Worm (Caenorhabditis elegans) whole organism, L4/young adult: ENCODE data around the gene enol-1.

Experiments
- W03F9.2 ChIP-seq: fragments of 150-350 bp; optimal IDR thresholded peaks from 2 replicates; lab custom pipeline; 2014; ENCODE audit warnings: missing biosample characterization, missing genetic modification characterization
- dao-5 ChIP-seq: sonication (generic microtip); optimal IDR thresholded peaks from 2 replicates; lab custom pipeline; 2016; ENCODE audit warnings: missing genotype, missing genetic modification characterization, moderate library complexity, missing compliant biosample characterization
- him-1 ChIP-seq: sonication (generic microtip); optimal IDR thresholded peaks from 2 replicates; lab custom pipeline; 2016; ENCODE audit warnings: missing genotype, missing genetic modification reagents, missing genetic modification characterization, missing compliant biosample characterization

enol-1 gene

DNA sequence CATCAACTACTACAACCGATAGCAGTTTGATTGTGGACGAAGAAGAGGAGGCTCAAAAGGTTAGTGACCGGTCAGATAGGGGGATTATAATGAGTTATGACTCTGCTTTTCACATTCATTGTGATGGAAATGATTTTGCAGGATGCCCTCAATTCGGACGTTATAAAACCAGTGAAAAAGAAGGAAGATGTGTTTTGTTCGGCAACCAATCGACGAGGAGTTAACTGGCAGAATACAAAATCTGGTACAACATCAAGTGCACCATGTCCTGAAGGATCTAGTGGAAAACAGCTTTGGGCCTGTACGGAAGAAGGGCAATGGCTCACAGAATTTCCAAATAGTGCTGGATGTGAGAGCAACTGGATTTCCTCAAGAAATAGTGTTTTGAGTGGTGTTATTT lies 26.9 kb upstream of the enol-1 start:
- no peak for TF ChIP-seq him-1 (tag; lab: Kevin White, UChicago)
- no peak for TF ChIP-seq dao-5 (tag; lab: Kevin White, UChicago)
- no peak for TF ChIP-seq W03F9.2 (tag; lab: Kevin White, UChicago)

DNA sequence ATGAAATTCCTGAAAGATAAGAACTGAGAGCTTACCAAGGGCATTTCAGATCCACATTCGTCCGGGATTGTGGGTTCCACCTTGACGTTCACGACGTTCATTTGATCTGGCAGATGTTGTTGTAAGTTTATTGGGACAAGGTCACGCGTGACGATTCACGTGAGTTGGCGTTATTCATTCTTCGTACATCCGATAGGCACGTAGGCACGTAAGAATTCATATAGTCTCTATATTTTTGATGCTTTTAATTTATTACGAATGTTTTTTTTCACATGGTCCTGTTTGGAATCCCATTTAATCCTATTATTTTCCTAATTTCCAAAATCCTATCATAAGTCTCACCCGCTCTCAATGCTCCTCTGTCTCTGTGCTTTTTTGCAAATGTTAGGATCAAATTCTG lies 18.9 kb upstream of the enol-1 start, which contains the start of gene B0457.4:
TSS of gene B0457.4 (minus strand) at position 101 of the 400 bp plus-strand sequence.
- TF ChIP-seq W03F9.2 (tag; lab: Kevin White, UChicago) (no peak), him-1 (tag; lab: Kevin White, UChicago) (no peak), dao-5 (tag; lab: Kevin White, UChicago) (no peak)

DNA sequence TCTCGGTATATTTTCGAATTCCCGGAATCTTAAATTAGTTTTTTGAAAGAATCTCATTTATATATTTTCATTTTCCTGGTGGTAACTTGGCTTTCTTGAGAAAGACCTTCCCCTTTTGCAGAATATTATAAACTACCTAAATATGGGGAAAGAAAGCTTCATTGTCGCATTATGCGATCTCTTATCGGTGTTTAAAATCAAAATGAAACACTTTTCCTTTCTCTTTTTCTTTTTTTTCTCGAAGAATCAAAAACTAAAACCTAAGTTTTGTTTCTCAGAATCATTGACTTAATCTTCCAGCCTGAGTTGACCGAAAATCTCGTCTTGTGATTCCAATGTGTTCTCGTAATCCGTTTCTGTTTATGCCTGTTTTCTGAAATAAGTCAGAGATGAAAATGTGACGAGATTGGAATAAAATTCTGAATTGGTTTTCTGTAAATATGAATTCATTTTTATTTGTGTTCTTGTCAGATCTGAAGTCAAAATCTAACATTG lies 18.2 kb upstream of the enol-1 start:
- TF ChIP-seq him-1 (tag; lab: Kevin White, UChicago) (no peak), W03F9.2 (tag; lab: Kevin White, UChicago) (no peak), dao-5 (tag; lab: Kevin White, UChicago) (no peak)

DNA sequence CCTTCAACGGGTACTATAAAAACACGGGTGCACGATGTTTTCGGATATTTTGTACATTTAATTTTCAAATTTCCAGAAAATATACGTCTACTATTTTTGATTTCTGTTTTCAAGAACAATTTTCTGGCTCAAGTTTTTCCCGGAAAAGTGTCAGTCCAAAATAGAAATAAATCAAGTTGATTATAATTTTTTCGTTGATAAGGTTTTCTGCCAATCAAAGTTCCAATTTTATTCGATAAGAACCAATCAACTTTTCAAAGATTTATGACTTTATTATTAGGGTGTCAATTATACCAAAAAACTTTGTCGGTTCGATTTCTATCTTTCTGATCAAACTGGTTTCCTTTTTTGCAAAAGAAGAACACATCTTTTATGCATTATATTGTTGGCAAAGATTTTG lies 16.1 kb upstream of the enol-1 start:
- no peak for TF ChIP-seq dao-5 (tag; lab: Kevin White, UChicago)
- no peak for TF ChIP-seq W03F9.2 (tag; lab: Kevin White, UChicago)
- no peak for TF ChIP-seq him-1 (tag; lab: Kevin White, UChicago)

DNA sequence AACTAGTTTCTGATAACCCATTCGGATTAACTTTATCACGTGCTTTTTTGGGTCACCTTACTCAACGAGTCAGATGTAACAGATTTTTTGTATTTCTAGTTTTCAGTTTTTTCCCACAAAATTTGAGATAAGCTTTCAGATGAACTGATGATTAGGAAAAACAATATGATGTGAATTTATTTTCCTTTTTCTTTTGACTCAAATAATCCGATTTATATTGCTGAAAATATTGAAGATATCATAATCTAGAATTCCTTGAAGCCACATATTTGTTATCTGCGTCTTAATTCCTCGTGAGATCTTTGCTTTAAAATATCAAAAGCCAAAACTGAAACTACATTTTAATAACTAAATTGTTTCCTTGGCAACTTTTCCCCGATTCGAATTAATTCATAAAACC lies 14.1 kb upstream of the enol-1 start:
- TF ChIP-seq him-1 (tag; lab: Kevin White, UChicago) (no peak), W03F9.2 (tag; lab: Kevin White, UChicago) (no peak), dao-5 (tag; lab: Kevin White, UChicago) (no peak)

DNA sequence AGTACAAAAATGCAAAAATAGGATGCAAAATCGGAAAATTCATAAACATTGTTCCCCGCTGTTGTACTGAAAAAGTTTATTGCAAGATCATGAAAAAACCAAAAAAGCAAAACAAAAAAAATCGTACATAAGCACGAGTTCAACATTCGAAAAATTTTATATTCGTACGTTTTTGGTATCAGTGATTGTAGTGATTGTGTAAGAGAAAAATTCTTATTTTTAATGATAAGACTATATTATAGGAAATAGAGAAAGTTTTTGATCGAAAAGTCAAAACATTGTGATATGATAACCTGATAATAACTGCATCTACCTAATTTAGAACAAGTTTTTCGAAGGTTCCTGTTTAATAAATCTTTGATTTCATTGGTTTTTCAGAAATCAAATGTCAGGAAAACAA lies 13.5 kb upstream of the enol-1 start:
- TF ChIP-seq him-1 (tag; lab: Kevin White, UChicago) (no peak), dao-5 (tag; lab: Kevin White, UChicago) (no peak), W03F9.2 (tag; lab: Kevin White, UChicago) (no peak)

DNA sequence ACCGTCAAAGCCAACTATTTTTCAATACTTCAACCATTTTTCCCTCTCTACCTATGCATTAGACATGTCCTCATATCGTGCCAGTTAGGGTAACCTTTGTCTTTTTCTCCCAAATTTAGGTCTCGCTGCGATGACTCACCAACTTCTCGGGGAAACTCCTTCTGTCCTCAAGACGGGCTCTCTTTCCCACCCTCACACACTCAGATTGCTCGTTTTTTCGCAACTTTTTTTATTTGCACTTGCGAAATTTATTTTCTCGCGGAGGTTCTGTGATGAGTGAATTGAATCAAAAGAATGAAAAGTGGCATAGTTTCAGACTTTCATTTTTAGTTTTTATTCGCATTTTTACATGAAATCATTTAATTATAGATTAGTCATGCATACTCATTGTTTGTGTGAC lies 10.5 kb upstream of the enol-1 start:
- no peak for TF ChIP-seq him-1 (tag; lab: Kevin White, UChicago)
- no peak for TF ChIP-seq W03F9.2 (tag; lab: Kevin White, UChicago)
- TF ChIP-seq dao-5 (tag; lab: Kevin White, UChicago) = no peak

DNA sequence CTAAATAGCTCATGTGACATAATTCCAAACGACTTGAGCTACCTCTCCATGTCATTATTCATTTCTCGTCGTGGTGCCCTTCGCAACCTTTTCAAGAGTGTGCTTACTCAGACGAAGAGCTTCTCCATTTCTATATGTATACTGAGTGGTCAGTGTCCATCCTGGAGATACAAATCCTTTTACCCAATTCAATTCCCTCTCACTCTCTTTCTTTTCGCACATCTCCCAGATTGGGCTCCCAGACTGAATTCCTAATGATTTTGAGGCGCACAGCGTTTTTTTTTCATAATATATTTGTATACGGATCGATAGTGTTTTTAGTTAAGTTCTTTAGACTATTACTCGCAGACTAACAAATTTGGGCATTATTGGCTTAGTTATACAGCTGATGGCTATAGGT lies 9.8 kb upstream of the enol-1 start:
- no peak for TF ChIP-seq W03F9.2 (tag; lab: Kevin White, UChicago)
- TF ChIP-seq him-1 (tag; lab: Kevin White, UChicago) = no peak
- TF ChIP-seq dao-5 (tag; lab: Kevin White, UChicago) = no peak

DNA sequence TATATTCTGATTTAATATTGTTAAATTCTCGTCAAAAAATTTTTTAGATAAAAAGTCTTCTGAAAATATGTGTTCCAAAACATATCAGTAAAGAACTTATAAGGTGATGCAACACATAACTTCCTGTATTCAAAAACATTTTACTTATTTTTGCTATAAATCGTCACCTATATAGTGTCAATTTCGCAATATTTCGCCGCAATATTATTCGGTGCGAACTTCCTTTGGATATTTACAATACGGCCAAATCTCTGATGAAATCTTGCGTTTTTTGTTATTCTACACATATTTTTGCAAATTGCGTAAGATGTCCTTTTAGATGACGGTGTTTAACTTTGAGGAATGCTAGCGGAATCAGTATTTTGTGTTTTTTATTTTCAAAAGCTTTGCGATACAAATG lies 9.3 kb upstream of the enol-1 start:
- TF ChIP-seq W03F9.2 (tag; lab: Kevin White, UChicago) = no peak
- no peak for TF ChIP-seq dao-5 (tag; lab: Kevin White, UChicago)
- TF ChIP-seq him-1 (tag; lab: Kevin White, UChicago) = no peak

DNA sequence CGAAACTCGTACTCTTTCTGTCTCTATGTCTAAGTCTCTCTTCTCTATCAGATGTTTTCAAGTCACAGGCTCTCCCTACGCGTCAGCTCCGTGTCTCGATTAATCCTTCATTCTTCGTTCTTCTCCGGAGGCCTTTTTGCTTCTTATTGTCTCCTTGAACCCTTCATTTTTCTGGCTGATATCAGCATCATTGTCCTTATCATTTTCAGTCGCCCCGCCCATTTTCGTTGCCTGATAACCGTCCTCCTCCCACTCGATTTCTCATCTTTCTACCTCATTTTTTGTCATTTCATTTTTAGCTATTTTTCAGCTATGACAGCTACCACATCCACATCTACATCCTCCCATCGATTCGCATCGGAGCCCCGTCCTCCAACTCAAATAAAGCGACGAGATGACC lies 8.7 kb upstream of the enol-1 start, which contains the start of gene B0457.6:
TSS of gene B0457.6 (plus strand) at position 284 of the 400 bp plus-strand sequence.
- no peak for TF ChIP-seq W03F9.2 (tag; lab: Kevin White, UChicago)
- TF ChIP-seq him-1 (tag; lab: Kevin White, UChicago) = no peak
- no peak for TF ChIP-seq dao-5 (tag; lab: Kevin White, UChicago)

DNA sequence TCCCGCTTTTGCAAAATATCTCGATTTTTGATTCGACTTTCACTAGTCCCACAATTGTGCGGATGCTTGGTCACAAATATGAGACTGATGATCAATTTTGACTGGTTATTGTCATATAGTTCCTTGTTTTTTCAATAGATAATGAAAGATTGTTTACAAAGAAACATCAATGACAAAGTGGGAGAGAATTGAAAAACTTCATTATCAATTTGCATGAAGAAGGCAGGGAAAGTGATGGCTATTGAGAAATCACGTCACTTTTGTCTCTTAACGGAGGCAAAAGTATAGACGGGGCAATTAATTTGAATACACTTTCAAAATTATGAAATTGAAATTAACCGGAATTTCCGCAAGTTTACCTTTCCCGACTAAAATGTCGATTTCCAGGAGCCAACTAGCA lies 7.6 kb upstream of the enol-1 start:
- TF ChIP-seq dao-5 (tag; lab: Kevin White, UChicago) = no peak
- no peak for TF ChIP-seq him-1 (tag; lab: Kevin White, UChicago)
- no peak for TF ChIP-seq W03F9.2 (tag; lab: Kevin White, UChicago)

DNA sequence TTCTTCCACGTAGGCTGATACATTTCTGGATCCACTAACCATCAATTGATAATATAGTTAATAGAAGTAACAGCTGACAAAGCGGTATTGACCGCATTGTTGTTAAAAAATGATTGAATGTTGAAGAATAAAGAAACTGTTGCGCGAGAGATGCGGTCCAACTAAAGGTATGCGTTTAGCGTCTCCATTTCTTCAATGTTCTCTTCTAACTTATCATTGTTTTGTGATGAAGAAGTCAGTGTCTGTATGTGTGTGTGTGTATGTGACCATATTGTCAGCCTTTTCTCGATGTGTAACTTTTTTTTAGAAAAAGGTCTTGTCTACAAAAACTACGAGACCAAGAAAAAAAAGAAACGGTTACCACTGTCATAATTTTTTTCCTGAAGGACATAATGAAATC lies 4.3 kb upstream of the enol-1 start, which contains the start of gene B0457.2:
TSS of gene B0457.2 (minus strand) at position 101 of the 400 bp plus-strand sequence.
- TF ChIP-seq him-1 (tag; lab: Kevin White, UChicago) (no peak), dao-5 (tag; lab: Kevin White, UChicago) (no peak), W03F9.2 (tag; lab: Kevin White, UChicago) (no peak)

DNA sequence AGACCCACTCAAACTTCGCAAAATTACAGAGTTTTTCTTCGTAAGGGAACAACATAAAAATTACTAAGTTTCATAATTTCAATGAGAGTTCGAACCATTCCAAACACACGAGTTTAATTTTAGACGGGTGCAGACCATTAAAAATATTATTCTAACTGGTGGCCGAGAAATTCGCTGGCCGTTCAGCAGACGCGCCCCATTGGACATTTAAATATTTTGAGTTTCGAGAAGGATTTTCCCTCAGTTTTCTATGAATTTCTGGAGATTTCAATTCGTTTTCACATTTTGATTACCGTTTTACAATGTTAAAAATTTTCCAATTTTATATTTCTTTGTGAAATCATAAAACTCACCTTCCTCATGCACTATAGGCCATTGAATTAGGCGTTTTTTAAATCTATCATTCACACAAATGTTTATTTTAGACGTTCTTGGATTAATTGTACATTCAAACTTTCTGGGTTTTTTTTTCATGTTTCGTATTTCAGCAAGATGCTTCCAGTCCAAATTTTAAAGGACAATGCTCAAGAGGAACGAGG lies 3.5 kb upstream of the enol-1 start, which contains the start of gene cct-2:
TSS of gene cct-2 (plus strand) at position 489 of the 539 bp plus-strand sequence.
- no peak for TF ChIP-seq him-1 (tag; lab: Kevin White, UChicago)
- TF ChIP-seq dao-5 (tag; lab: Kevin White, UChicago) = no peak
- peak; percentile 66 for TF ChIP-seq W03F9.2 (tag; lab: Kevin White, UChicago)

DNA sequence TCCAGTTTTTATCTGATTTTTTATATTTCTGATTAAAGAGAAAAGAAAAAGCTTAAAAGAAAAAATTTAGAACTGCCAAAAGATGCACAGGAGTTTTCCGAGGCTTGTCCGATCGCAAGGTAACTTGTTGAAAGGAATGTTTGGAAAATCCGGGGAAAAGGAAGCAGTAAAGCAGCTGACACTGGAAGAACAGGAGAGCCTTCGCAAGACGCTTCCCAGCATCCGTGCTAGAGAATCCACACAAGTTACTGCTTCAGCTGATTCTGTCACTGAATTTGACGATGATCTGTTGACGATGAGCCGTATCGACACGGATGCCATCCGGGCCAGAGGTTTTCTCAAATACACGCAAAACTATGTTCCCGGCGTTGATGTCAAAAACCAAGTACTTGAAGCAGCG lies 1.0 kb upstream of the enol-1 start, which contains the start of gene mrpl-50:
TSS of gene mrpl-50 (plus strand) at position 71 of the 400 bp plus-strand sequence.
- TF ChIP-seq W03F9.2 (tag; lab: Kevin White, UChicago) (no peak), him-1 (tag; lab: Kevin White, UChicago) (no peak)
